Fruit fly (Drosophila melanogaster) whole organism, pupa: ENCODE measurements around the gene CG3036.

ENCODE experiments used
- CG17806 ChIP-seq: fragments of 200-800 bp; sonication (Bioruptor generic); optimal IDR thresholded peaks from 2 replicates; lab custom pipeline; 2018; ENCODE audit warnings: missing biosample characterization, mild to moderate bottlenecking, missing genetic modification characterization, moderate library complexity
- CG32121 ChIP-seq: fragments of 200-800 bp; sonication (Bioruptor generic); IDR thresholded peaks from 2 replicates; pipeline ENCODE4 v1.3.6; 2022; ENCODE audit warnings: missing biosample characterization, missing genetic modification characterization
- CG4496 ChIP-seq: fragments of 200-800 bp; sonication (Bioruptor generic); IDR thresholded peaks from 3 replicates; pipeline ENCODE4 v1.3.6; 2022; ENCODE audit warnings: missing biosample characterization, missing genetic modification characterization
- CG9948 ChIP-seq: fragments of 200-800 bp; sonication (Bioruptor generic); optimal IDR thresholded peaks from 2 replicates; lab custom pipeline; 2018; ENCODE audit warnings: missing biosample characterization, mild to moderate bottlenecking, missing genetic modification characterization, moderate library complexity
- D1 ChIP-seq: fragments of 200-800 bp; sonication (Bioruptor generic); optimal IDR thresholded peaks from 2 replicates; lab custom pipeline; 2018; ENCODE audit warnings: missing biosample characterization, mild to moderate bottlenecking, missing genetic modification characterization, moderate library complexity
- EcR ChIP-seq: fragments of 200-800 bp; sonication (Bioruptor generic); optimal IDR thresholded peaks from 3 replicates; lab custom pipeline; 2019; ENCODE audit warnings: missing biosample characterization, missing genetic modification characterization, mild to moderate bottlenecking, moderate library complexity, missing genetic modification reagents
- Ets98B ChIP-seq: fragments of 200-800 bp; sonication (Bioruptor generic); IDR thresholded peaks from 2 replicates; pipeline ENCODE4 v1.3.6; 2022; ENCODE audit warnings: missing biosample characterization, missing genetic modification characterization
- Snoo ChIP-seq: fragments of 200-800 bp; sonication (Bioruptor generic); optimal IDR thresholded peaks from 3 replicates; lab custom pipeline; 2017; ENCODE audit warnings: missing biosample characterization, mild to moderate bottlenecking, missing genetic modification characterization, inconsistent platforms
- gl ChIP-seq: fragments of 200-800 bp; sonication (Bioruptor generic); optimal IDR thresholded peaks from 2 replicates; lab custom pipeline; 2018; ENCODE audit warnings: missing biosample characterization, mild to moderate bottlenecking, missing genetic modification characterization
- rn ChIP-seq: fragments of 200-800 bp; sonication (Bioruptor generic); IDR thresholded peaks from 2 replicates; pipeline ENCODE4 v1.3.6; 2022; ENCODE audit warnings: missing biosample characterization, missing genetic modification characterization

DNA sequence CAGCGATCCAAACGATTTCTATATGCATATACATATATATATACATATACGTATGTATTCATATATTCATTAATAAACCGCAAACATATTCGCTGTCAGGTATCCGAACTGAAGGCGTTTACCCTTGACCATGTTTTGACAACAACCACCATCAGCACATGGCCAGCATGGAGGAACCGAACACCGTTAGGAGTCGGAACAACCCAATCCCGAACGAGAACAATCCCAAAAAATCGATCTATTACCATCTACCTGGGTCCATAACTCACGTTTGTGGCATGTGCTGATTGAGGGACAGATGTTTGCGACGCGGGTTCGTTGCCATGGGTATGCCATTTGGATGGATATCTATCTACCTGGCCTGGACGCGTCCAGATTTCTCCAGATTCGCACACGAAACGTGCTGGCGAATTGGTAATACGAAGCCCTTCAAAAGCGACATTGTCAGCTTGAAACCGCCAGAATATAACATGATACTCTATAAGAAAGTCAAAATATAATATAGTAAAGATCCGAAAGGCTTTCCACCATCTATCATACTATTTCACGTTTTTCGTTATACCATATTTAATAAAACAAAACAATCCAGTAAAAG is 2.4 kb upstream of the CG3036 start, which contains the start of gene CG15625:
- TF ChIP-seq gl (tag; lab: Kevin White, UChicago) = no peak
- TF ChIP-seq rn (GFP tag; lab: Robert Waterston, UW) = no peak
- no peak for TF ChIP-seq CG4496 (GFP tag; lab: Robert Waterston, UW)
- no peak for TF ChIP-seq CG9948 (tag; lab: Kevin White, UChicago)
- TF ChIP-seq Ets98B (GFP tag; lab: Robert Waterston, UW) = no peak
- no peak for TF ChIP-seq Snoo (tag; lab: Kevin White, UChicago)
- TF ChIP-seq EcR (GFP tag; lab: Kevin White, UChicago) = no peak
- TF ChIP-seq CG17806 = no peak
- no peak for TF ChIP-seq CG32121
- no peak for TF ChIP-seq D1 (tag; lab: Kevin White, UChicago)
